Fruit fly (Drosophila melanogaster) whole organism, prepupa: ENCODE measurements around the gene galla-2.
A peak's percentile ranks its signal among the peaks of the same experiment; 100 is the strongest.

ENCODE experiments used
- CG10631 ChIP-seq: fragments of 200-800 bp; sonication (Bioruptor generic); optimal IDR thresholded peaks from 2 replicates; lab custom pipeline; 2016; ENCODE audit warnings: missing biosample characterization, missing genetic modification characterization
- CG3032 ChIP-seq: fragments of 200-800 bp; optimal IDR thresholded peaks from 2 replicates; lab custom pipeline; 2019; ENCODE audit warnings: missing biosample characterization, mild to moderate bottlenecking, missing genetic modification characterization, moderate library complexity
- CG4318 ChIP-seq: fragments of 200-800 bp; sonication (Bioruptor generic); optimal IDR thresholded peaks from 3 replicates; lab custom pipeline; 2017; ENCODE audit warnings: missing biosample characterization, mild to moderate bottlenecking, missing genetic modification characterization
- CG6163 ChIP-seq: fragments of 200-800 bp; sonication (Bioruptor generic); IDR thresholded peaks from 3 replicates; pipeline ENCODE4 v1.3.6; 2022; ENCODE audit warnings: missing biosample characterization, missing genetic modification characterization
- CG7368 ChIP-seq: fragments of 200-800 bp; sonication (Bioruptor generic); optimal IDR thresholded peaks from 3 replicates; lab custom pipeline; 2016; ENCODE audit warnings: missing biosample characterization, missing genetic modification characterization
- Sox102F ChIP-seq: fragments of 200-800 bp; sonication (Bioruptor generic); optimal IDR thresholded peaks from 2 replicates; lab custom pipeline; 2016; ENCODE audit warnings: missing biosample characterization, mild to moderate bottlenecking, missing genetic modification characterization
- acj6 ChIP-seq: fragments of 200-800 bp; sonication (Bioruptor generic); optimal IDR thresholded peaks from 3 replicates; lab custom pipeline; 2016; ENCODE audit warnings: missing biosample characterization, missing genetic modification characterization
- eg ChIP-seq: fragments of 200-800 bp; sonication (Bioruptor generic); IDR thresholded peaks from 3 replicates; pipeline ENCODE4 v1.3.6; 2022; ENCODE audit warnings: missing biosample characterization, missing genetic modification characterization
- fd59A ChIP-seq: fragments of 200-800 bp; sonication (Bioruptor generic); optimal IDR thresholded peaks from 2 replicates; lab custom pipeline; 2017; ENCODE audit warnings: missing biosample characterization, mild to moderate bottlenecking, missing genetic modification characterization, missing genetic modification reagents
- fd85E ChIP-seq: fragments of 200-800 bp; sonication (Bioruptor generic); optimal IDR thresholded peaks from 3 replicates; lab custom pipeline; 2016; ENCODE audit warnings: missing biosample characterization, missing genetic modification characterization
- svp ChIP-seq: fragments of 200-800 bp; sonication (Bioruptor generic); peaks from one replicate; lab custom pipeline; 2016; ENCODE audit warnings: missing biosample characterization, missing genetic modification characterization
- topi ChIP-seq: fragments of 200-800 bp; sonication (Bioruptor generic); optimal IDR thresholded peaks from 3 replicates; lab custom pipeline; 2016; ENCODE audit warnings: missing biosample characterization, missing genetic modification characterization
- vri ChIP-seq: fragments of 200-800 bp; sonication (Bioruptor generic); optimal IDR thresholded peaks from 3 replicates; lab custom pipeline; 2016; ENCODE audit warnings: missing biosample characterization, mild to moderate bottlenecking, missing genetic modification characterization

dm6 chr3L:10866633-10867379 lies 15.9 kb upstream of the galla-2 start:
- TF ChIP-seq vri (no peak), CG3032 (no peak), CG10631 (GFP tag; lab: Kevin White, UChicago) (no peak), CG6163 (GFP tag; lab: Robert Waterston, UW) (no peak), topi (GFP tag; lab: Kevin White, UChicago) (no peak), fd85E (no peak), CG4318 (GFP tag; lab: Kevin White, UChicago) (no peak), acj6 (GFP tag; lab: Kevin White, UChicago) (no peak), fd59A (no peak), Sox102F (GFP tag; lab: Kevin White, UChicago) (peak; percentile 3), eg (GFP tag; lab: Robert Waterston, UW) (0 out of 3 replicates have a peak, but pooled peaks have one; percentile 16), CG7368 (GFP tag; lab: Kevin White, UChicago) (no peak), svp (GFP tag; lab: Kevin White, UChicago) (no peak)
